Fruit fly (Drosophila melanogaster) whole organism, wandering third instar larva: ENCODE measurements around the gene JhI-21.

Experiments used
- GATAd ChIP-seq: sonication (Bioruptor generic); optimal IDR thresholded peaks from 2 replicates; lab custom pipeline; 2016; ENCODE audit warnings: missing biosample characterization, missing genetic modification characterization
- Hr78 ChIP-seq: fragments of >200 bp; optimal IDR thresholded peaks from 2 replicates; lab custom pipeline; 2017; ENCODE audit warnings: missing biosample characterization, missing genetic modification characterization
- lola ChIP-seq: fragments of >200 bp; optimal IDR thresholded peaks from 2 replicates; lab custom pipeline; 2017; ENCODE audit warnings: missing biosample characterization, missing genetic modification characterization
- psq ChIP-seq: fragments of 200-800 bp; sonication (Bioruptor generic); optimal IDR thresholded peaks from 3 replicates; lab custom pipeline; 2017; ENCODE audit warnings: missing biosample characterization, mild to moderate bottlenecking, missing genetic modification characterization, moderate library complexity
- sage ChIP-seq: fragments of 200-800 bp; sonication (Bioruptor generic); optimal IDR thresholded peaks from 2 replicates; lab custom pipeline; 2016; ENCODE audit warnings: missing biosample characterization, mild to moderate bottlenecking, missing genetic modification characterization

DNA sequence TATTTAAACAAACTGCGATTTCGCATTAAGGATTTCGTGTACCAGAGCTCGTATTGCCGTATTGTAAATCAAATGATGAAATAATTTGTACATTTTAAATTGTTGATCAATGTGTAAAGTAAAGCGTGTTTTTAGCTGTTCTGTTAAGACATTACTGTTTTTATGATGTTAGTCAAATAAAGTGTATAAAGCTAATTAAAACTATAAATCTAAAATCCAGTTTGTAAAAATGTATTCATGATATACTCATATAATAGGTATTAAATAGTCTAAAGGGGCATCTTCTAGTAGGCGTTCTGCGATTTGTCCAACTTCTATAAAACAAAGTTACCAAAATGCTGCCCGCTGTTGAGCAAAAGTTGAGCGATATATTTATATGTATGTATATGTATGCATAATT, 22.0 kb downstream of the JhI-21 start, which contains the start of gene CG18788:
- no peak for TF ChIP-seq Hr78
- no peak for TF ChIP-seq GATAd (GFP tag; lab: Kevin White, UChicago)
- TF ChIP-seq psq (GFP tag; lab: Kevin White, UChicago): no peak
- TF ChIP-seq lola: no peak
- no peak for TF ChIP-seq sage
